Worm (Caenorhabditis elegans) whole organism, L4/young adult: Measurements from ENCODE around the gene Y14H12A.2.

Source experiments
- W03F9.2 ChIP-seq: fragments of 150-350 bp; optimal IDR thresholded peaks from 2 replicates; lab custom pipeline; 2014; ENCODE audit warnings: missing biosample characterization, missing genetic modification characterization
- dao-5 ChIP-seq: sonication (generic microtip); optimal IDR thresholded peaks from 2 replicates; lab custom pipeline; 2016; ENCODE audit warnings: missing genotype, missing genetic modification characterization, moderate library complexity, missing compliant biosample characterization
- him-1 ChIP-seq: sonication (generic microtip); optimal IDR thresholded peaks from 2 replicates; lab custom pipeline; 2016; ENCODE audit warnings: missing genotype, missing genetic modification reagents, missing genetic modification characterization, missing compliant biosample characterization

Y14H12A.2 gene

DNA sequence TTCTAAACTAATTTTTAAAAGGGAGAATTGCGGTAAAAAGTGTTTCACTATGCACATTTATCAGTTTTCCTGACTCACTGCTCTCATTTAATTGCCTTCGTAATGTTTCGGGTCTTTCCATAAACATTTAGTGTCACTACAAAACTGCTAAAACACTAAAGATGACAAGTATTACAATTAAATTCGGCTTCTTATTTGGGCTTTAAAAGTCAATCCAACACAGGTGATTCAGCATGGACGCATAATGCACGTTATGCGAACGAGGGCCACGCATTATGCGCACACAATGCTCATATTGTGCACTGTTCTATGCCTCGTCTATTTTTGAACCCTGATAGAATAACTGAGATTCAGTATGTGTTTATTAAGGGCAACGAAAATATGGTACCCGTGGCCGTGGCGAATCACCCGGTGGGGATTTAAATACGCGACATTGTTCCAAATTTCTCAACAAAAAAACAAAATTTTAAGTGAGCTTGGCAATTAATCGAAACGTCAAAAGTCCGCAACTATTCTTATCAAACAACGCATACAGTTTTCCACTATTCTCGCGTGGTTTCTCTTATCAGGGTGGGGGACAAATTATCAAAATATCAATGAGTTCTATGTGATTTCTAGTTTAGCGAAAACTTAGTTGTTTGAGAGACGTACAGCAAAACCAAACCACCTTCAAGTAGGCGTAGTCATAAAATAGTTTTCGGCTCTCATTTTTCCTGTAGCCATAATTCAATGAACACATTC, at the start of gene Y14H12A.2:
Y14H12A.2 (minus strand) TSS at position 51 of the 741 bp plus-strand sequence.
- no peak for TF ChIP-seq W03F9.2 (tag; lab: Kevin White, UChicago)
- TF ChIP-seq him-1 (tag; lab: Kevin White, UChicago): no peak
- TF ChIP-seq dao-5 (tag; lab: Kevin White, UChicago): no peak

DNA sequence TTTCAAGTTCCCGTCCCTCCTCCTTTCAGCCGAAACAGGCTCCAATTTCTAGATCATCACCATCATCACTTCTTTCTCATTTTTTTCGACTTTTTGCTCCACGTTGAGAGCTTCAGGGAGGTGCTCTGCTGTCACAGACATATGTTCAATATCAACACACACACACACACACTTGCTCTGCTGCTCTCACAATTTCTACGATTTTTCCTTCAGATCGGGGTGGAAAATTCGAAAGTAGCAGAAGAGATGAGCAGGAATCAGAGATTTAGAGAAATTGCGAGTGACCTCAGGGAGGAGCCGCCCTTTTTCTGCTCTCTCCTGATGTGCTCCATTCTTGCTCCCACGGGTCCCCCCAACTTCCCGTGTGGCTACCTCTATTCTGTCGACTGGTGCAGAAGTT, 49.1 kb upstream of the Y14H12A.2 start, which contains the start of gene pqn-48:
pqn-48 (plus strand) TSS at position 344 of the 400 bp plus-strand sequence.
- TF ChIP-seq dao-5 (tag; lab: Kevin White, UChicago) (no peak), W03F9.2 (tag; lab: Kevin White, UChicago) (no peak), him-1 (tag; lab: Kevin White, UChicago) (no peak)

DNA sequence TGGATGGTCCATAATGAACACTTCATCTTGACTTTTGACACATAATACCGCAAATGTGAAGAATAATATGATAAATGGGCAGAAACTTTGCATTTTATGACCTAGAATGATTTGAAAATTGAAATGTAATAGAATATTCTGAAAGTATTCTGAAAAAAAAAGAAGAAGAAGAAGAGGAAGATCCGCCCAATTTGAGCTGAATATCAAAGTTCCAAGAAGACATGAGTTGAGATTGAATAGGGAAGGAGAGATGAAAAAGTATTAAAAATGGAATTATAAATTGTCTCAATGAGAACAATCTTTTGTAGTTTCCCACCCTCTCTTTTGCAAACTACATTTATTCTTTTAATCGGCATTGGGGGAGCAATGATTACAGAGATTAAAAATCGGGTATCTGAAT, 42.8 kb upstream of the Y14H12A.2 start, which contains the start of gene K07D4.4:
K07D4.4 (minus strand) TSS at position 101 of the 400 bp plus-strand sequence.
- no peak for TF ChIP-seq him-1 (tag; lab: Kevin White, UChicago)

DNA sequence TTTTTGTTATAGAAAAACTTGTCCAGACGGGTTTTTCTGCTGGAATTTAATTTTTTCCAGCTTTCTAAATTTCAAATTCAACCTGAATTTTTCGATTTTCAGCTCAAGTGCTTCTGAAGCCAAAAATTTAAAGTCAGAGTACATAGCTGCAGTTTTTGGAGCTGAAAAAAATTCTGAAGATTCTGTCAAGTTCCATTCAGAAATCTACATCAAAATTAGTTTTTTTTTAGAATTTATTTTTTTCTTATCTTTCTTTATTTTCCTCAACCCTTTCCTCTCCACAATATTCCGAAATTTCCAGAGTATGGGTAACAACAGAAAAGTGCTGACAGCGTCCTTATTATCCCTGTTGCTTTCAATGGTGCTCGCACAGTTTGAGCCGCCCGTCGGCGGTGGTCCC, 38.8 kb upstream of the Y14H12A.2 start, which contains the start of gene K07D4.9:
K07D4.9 (plus strand) TSS at position 301 of the 400 bp plus-strand sequence.
- no peak for TF ChIP-seq dao-5 (tag; lab: Kevin White, UChicago)
- no peak for TF ChIP-seq him-1 (tag; lab: Kevin White, UChicago)
- no peak for TF ChIP-seq W03F9.2 (tag; lab: Kevin White, UChicago)

DNA sequence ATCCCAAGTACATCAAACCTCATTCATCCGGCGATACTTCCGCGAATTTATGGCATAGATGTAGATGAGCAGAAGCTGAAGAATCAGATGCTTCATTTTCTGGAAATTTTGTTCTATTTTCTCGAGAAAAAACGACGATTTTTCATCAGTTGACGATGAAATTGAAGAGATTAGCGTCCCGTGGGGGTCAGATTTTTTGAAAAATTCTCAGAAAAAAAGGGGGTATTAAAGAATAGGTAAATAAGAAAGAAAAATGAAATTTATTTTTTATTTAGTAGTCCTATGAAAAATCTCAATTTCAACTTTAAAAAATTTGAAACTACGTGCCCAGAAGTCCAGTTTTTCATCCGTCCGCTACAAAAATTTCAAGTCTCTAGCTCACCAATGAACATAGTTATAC, 36.0 kb upstream of the Y14H12A.2 start, which contains the start of gene K07D4.5:
K07D4.5 (minus strand) TSS at position 101 of the 400 bp plus-strand sequence.
- TF ChIP-seq dao-5 (tag; lab: Kevin White, UChicago): no peak

DNA sequence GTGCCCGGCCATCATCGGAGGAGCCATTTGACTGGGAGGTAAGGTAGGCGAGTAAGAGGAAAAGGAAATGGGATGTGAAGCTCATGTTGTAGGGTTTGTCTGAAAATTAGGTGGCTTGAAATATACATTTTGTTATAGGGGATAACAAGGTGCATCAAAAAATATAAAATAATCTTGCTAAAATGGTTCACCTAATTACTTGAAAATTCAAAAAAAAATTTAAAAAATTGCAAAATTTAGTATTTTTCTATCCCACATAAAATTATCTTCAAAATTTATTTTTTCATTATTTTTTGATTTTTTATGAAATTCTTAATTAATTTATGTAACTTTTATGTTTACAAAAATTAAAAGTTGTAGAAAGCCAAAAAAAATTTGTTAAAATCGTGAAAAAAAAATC, 29.1 kb upstream of the Y14H12A.2 start, which contains the start of gene K07D4.6:
K07D4.6 (minus strand) TSS at position 101 of the 400 bp plus-strand sequence.
- no peak for TF ChIP-seq W03F9.2 (tag; lab: Kevin White, UChicago)
- TF ChIP-seq dao-5 (tag; lab: Kevin White, UChicago): no peak

DNA sequence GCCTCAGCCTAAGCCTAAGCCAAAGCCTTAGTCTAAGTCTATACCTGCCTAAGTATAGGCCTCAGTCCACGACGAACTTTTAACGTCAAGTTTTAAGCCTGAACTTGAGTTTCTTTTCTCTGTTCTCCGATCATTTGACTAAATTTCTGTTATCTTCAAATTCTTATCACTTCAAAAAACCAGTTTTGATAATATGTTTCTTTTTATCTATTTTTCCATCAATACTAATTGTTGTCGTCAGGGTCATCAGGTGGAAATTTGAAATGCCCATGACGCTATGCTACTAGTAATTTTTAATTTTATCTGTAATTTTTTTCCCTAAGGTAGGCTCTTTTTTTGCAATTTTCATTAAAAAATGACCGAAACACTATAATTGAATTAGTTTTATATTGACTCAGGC, 22.0 kb upstream of the Y14H12A.2 start:
- TF ChIP-seq him-1 (tag; lab: Kevin White, UChicago): no peak

DNA sequence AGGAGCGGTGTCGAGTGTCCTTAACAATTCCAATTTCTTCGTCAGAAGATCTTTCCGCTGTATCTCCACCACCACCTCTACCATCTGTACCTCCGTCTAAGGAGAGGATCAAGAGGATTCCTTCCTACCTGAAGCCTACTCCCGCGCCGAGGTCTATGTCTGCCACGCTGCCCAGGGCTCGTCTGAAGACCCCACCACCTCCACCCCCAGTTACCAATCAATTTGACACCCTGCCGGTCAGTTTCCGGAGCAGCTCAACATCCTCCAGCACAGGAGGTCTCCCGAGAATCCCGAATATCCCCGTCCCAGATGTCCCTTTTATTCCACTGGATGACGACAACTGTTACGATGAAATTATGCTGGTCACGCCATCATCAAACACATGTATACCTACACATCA, 18.5 kb upstream of the Y14H12A.2 start:
- TF ChIP-seq W03F9.2 (tag; lab: Kevin White, UChicago) (no peak), dao-5 (tag; lab: Kevin White, UChicago) (no peak), him-1 (tag; lab: Kevin White, UChicago) (no peak)

DNA sequence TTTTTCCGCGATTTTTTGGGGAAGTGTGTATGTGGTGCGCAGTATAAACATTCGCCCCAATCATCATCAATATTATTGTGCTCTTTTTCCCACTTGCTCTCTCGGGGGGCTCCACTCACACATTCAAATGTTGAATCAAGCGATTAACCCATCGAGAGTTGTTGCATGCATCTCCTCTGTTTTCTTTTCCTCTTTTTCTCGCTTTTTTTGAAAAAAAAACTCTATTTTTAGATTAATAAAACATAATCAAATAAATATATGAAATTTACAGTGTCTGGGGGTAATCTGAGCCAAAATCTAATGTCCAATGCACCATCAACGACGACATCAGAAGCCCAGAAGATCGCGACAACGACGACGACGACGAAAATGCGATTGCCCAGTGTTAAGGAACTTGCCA, 15.1 kb upstream of the Y14H12A.2 start, which contains the start of gene ephx-1:
ephx-1 (plus strand) TSS at position 301 of the 400 bp plus-strand sequence.
- no peak for TF ChIP-seq dao-5 (tag; lab: Kevin White, UChicago)

DNA sequence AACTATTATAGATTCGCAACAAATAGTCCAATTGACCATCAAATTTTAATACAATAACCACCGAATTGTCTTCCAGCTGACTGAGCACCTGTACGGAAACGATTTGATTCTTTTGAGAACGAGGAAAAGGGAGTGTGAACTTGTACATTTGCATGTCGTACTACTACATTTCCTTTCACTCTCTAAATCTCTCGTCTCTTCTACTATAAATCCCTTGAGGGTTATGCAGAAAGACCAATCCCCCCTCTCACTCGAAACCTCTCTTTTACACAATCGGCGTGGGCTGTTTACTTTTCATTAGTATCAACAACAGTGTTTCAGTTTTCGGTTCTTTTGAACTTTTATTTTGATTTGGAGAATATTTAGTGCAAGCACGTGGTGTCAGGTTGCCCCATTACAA, 12.7 kb upstream of the Y14H12A.2 start:
- TF ChIP-seq him-1 (tag; lab: Kevin White, UChicago): no peak
- no peak for TF ChIP-seq W03F9.2 (tag; lab: Kevin White, UChicago)
- TF ChIP-seq dao-5 (tag; lab: Kevin White, UChicago): no peak

DNA sequence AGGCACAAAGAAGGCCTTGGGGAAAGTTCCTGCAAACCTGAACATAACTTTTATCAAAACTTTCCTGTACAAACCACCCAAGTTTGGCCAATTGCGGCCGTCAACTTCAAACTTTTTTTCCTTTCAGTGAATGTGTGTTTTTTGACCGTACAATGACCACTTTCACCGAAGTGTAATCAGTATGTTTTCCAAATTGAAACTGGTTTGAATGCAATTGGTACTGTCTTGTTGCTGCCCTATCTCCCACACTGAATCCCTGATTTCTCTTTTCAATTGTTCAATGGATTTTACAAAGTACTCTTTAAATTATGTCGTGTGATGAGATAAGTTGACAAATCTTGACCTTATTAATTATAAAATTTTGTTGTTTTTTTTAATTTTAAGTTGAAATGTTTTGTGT, 11.0 kb upstream of the Y14H12A.2 start:
- TF ChIP-seq dao-5 (tag; lab: Kevin White, UChicago) (no peak), him-1 (tag; lab: Kevin White, UChicago) (no peak), W03F9.2 (tag; lab: Kevin White, UChicago) (no peak)

DNA sequence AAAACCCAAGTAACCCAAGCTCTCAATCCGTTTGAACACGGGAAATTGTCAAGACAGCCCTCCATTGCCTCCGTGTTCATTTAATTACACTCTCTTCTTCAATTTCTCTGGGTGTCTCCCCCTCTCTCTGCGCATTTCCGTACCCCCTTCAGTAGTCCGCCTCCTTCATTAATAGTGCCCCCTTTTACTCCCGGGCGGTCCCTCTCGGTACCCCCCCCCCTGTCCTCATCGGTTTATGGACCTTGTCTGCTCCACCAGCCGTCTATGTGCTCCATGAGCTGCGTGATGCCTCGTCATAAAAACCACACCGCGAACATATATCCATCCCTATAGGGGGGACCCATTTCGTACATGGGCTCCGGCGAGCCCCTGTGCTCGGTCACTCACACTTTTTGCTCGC, 10.1 kb upstream of the Y14H12A.2 start:
- TF ChIP-seq dao-5 (tag; lab: Kevin White, UChicago): no peak
- TF ChIP-seq W03F9.2 (tag; lab: Kevin White, UChicago): no peak
- TF ChIP-seq him-1 (tag; lab: Kevin White, UChicago): no peak

DNA sequence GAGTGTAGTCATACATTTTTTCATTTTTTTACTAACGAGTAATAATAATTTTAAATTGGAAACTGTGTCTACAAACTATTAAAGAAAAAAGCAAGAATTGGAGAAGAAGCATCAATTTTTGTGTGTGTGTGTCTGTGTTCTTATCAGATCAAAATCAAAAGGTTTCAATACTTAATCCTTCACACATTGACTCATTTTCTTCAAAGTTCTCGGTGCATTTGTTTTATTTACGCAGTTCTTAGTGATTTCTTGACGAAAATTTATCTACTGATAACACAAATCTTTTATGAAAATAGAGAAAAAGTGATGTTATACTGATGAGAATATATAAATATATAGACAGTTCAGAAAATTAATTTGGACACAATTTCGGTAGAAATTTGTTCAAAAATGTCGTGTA, 6.5 kb upstream of the Y14H12A.2 start, which contains the start of gene clc-22:
clc-22 (minus strand) TSS at position 71 of the 400 bp plus-strand sequence.
- no peak for TF ChIP-seq him-1 (tag; lab: Kevin White, UChicago)
- TF ChIP-seq dao-5 (tag; lab: Kevin White, UChicago): no peak
- no peak for TF ChIP-seq W03F9.2 (tag; lab: Kevin White, UChicago)

DNA sequence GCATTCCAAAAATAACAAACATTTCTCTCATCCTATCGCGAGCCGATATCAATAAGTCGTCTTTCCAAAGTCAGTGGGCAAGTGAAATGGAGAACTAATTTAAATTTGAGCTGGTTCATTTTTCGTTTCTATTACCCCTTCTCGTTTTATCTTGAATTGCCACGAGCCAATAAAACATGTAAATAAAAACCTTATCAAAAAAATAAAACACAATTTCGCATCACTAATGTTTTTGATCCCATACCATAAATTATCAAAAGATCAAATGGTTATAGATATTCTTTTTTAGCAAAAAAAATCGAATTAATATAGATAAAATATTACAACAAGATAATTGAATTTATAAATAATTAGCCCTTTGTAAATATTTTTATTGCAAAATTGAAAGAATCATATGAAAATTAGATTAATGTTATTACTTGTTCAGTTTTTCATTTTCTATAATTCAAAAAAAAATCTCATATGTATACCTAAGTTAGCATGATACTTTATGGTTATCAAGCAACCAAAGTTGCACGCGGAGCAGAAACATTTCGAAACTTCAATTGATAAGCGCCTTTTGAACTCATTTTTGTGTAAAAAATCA, 3.3 kb upstream of the Y14H12A.2 start, which contains the start of gene Y14H12A.1:
Y14H12A.1 (plus strand) TSS at position 536 of the 586 bp plus-strand sequence.
- TF ChIP-seq him-1 (tag; lab: Kevin White, UChicago): no peak
- TF ChIP-seq W03F9.2 (tag; lab: Kevin White, UChicago): no peak
- no peak for TF ChIP-seq dao-5 (tag; lab: Kevin White, UChicago)
